Worm (Caenorhabditis elegans) whole organism, L4/young adult: ENCODE results near the gene C18D11.7.

Experiments used
- W03F9.2 ChIP-seq: fragments of 150-350 bp; optimal IDR thresholded peaks from 2 replicates; lab custom pipeline; 2014; ENCODE audit warnings: missing biosample characterization, missing genetic modification characterization
- dao-5 ChIP-seq: sonication (generic microtip); optimal IDR thresholded peaks from 2 replicates; lab custom pipeline; 2016; ENCODE audit warnings: missing genotype, missing genetic modification characterization, moderate library complexity, missing compliant biosample characterization
- him-1 ChIP-seq: sonication (generic microtip); optimal IDR thresholded peaks from 2 replicates; lab custom pipeline; 2016; ENCODE audit warnings: missing genotype, missing genetic modification reagents, missing genetic modification characterization, missing compliant biosample characterization

The C18D11.7 gene

ce11 chrIII:11806695-11807094, at the start of gene C18D11.7:
Gene C18D11.7, minus strand, starts transcription at chrIII:11806795.
- no peak for TF ChIP-seq W03F9.2 (tag; lab: Kevin White, UChicago)
- no peak for TF ChIP-seq dao-5 (tag; lab: Kevin White, UChicago)
- no peak for TF ChIP-seq him-1 (tag; lab: Kevin White, UChicago)

- TF ChIP-seq dao-5 (tag; lab: Kevin White, UChicago): no peak
- no peak for TF ChIP-seq him-1 (tag; lab: Kevin White, UChicago)
- no peak for TF ChIP-seq W03F9.2 (tag; lab: Kevin White, UChicago)
Observed at ce11 chrIII:11853533-11853932, 46.9 kb upstream of the C18D11.7 start.

DNA sequence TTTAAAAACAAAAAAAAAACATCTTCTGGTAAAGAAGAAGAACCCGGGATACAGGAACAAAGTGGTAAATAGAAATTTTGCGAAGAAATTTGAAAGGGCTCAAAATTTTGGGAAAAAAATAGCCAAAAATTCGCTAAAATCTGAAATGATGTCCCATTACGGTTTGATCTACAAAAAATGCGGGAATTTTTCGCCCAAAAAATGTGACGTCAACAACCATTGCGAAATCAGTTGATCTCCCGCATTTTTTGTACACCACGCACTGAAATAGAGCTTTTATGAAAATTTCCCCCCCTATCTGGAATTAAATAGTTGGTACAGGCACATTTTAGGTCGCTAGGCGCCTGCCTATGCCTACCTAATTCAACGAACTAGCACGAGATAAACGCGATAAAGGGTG, 43.0 kb upstream of the C18D11.7 start:
- TF ChIP-seq dao-5 (tag; lab: Kevin White, UChicago) (no peak), him-1 (tag; lab: Kevin White, UChicago) (no peak), W03F9.2 (tag; lab: Kevin White, UChicago) (no peak)

- TF ChIP-seq W03F9.2 (tag; lab: Kevin White, UChicago) (no peak), dao-5 (tag; lab: Kevin White, UChicago) (no peak), him-1 (tag; lab: Kevin White, UChicago) (no peak)
Observed at ce11 chrIII:11848317-11848716, 41.7 kb upstream of the C18D11.7 start.

- TF ChIP-seq dao-5 (tag; lab: Kevin White, UChicago) (no peak), W03F9.2 (tag; lab: Kevin White, UChicago) (peak; percentile 43)
Observed at ce11 chrIII:11847658-11848202, 41.1 kb upstream of the C18D11.7 start, which contains the start of gene mif-1. Gene mif-1, plus strand, starts transcription at chrIII:11848152.

DNA sequence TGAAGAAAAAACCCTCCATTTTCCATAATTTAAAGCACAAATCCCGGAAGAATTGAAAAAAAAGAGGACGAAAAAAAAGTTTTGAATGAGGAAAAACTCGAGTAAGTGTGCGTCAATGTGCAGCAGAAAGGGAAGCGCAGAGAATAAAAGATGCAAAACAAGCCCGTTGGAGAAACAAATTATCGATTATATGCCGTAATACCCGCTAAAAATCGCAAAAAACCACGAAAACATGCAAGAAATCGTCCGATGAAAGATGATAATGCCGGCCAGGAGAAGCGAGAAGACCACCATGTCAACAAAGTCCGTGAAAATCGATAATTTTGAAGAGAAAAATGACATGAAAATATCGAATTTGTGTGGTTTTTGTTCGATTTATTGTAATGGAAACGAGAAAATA, 40.4 kb upstream of the C18D11.7 start:
- TF ChIP-seq W03F9.2 (tag; lab: Kevin White, UChicago): no peak
- no peak for TF ChIP-seq him-1 (tag; lab: Kevin White, UChicago)
- TF ChIP-seq dao-5 (tag; lab: Kevin White, UChicago): no peak

DNA sequence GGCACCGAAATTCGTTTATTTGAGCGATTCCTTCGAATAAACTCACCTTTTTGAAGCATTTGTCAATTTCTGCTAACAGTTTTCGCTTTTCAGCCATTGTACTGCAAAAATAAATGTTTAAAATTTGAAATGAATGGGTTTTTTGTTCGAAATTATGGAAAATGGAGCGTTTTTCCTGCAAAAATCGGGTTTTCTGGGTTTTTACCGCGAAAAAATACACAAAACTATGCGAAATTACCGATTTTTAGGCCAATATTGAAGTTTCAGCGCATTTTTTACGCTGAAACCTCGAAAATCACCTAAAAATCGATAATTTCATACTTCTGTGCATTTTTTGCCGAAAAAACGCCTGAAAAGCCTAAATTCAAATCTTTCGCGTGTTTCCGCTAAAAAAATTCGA, 39.8 kb upstream of the C18D11.7 start, which contains the start of gene ntl-3:
TSS of gene ntl-3 (minus strand) at position 101 of the 400 bp plus-strand sequence.
- TF ChIP-seq dao-5 (tag; lab: Kevin White, UChicago): no peak
- no peak for TF ChIP-seq him-1 (tag; lab: Kevin White, UChicago)
- no peak for TF ChIP-seq W03F9.2 (tag; lab: Kevin White, UChicago)

DNA sequence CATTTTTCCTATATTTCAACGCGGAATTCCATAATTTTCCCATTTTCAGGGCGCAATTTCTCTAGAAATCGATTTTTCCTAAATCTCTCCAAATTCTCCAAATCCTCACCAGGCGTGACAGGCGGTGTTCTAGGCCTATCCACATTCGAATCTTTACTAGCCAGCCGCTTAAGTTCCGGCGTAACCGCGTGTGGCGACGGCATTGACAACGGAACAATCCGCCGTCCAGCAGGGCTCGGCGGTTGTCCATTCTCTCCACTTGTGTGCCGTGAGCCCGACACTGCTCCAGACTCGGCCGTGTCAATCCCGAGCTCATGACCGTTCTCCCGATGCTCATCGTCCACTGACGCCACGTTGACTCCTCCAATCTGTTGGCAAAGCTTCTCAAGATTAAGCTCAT, 36.4 kb upstream of the C18D11.7 start:
- TF ChIP-seq W03F9.2 (tag; lab: Kevin White, UChicago) (no peak), him-1 (tag; lab: Kevin White, UChicago) (no peak), dao-5 (tag; lab: Kevin White, UChicago) (no peak)

DNA sequence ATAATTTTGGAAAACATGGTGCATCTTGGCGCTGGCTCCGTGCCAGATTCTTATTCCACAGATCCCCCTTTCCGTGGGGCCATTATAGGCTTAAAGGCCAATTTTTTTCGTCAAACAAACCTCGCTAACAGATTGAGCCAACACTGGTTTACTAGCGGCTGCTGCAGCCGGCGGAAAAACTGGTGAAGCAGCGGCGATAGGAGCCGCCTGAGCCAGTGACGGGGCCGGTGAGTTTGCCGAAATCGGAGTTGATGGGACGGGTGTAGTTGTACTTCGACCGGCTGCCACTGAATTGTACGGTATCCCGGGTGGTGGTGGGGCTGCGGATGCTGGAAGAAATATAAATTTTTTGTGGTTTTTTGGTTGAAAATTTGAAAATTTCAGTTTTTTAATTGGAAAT, 35.1 kb upstream of the C18D11.7 start:
- no peak for TF ChIP-seq him-1 (tag; lab: Kevin White, UChicago)
- TF ChIP-seq W03F9.2 (tag; lab: Kevin White, UChicago): no peak
- TF ChIP-seq dao-5 (tag; lab: Kevin White, UChicago): no peak

- no peak for TF ChIP-seq W03F9.2 (tag; lab: Kevin White, UChicago)
- TF ChIP-seq him-1 (tag; lab: Kevin White, UChicago): no peak
- TF ChIP-seq dao-5 (tag; lab: Kevin White, UChicago): no peak
Observed at ce11 chrIII:11836734-11837133, 30.1 kb upstream of the C18D11.7 start.

DNA sequence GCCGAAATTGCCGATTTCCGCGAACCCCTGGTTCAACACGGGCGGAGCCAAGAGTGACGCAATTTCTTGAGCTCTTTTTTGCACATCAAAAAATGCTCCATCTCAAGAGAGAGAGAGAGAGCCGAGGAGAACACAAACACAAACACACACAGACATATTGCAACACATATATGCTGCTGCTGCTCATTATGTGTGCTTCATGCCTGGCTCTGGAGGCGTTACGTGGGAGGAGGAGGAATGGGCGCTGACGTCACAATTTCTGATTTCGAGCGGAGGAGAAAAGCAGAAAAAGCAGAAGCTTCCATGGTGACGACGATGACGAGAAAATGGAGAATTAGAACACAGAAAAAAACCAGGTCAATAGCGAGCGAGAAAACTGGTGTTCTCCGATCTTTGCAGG, 29.5 kb upstream of the C18D11.7 start:
- TF ChIP-seq him-1 (tag; lab: Kevin White, UChicago): no peak
- TF ChIP-seq W03F9.2 (tag; lab: Kevin White, UChicago): no peak
- no peak for TF ChIP-seq dao-5 (tag; lab: Kevin White, UChicago)

- no peak for TF ChIP-seq dao-5 (tag; lab: Kevin White, UChicago)
- peak; percentile 46 for TF ChIP-seq W03F9.2 (tag; lab: Kevin White, UChicago)
- no peak for TF ChIP-seq him-1 (tag; lab: Kevin White, UChicago)
Observed at ce11 chrIII:11834783-11835182, 28.2 kb upstream of the C18D11.7 start.

- no peak for TF ChIP-seq W03F9.2 (tag; lab: Kevin White, UChicago)
- no peak for TF ChIP-seq dao-5 (tag; lab: Kevin White, UChicago)
- no peak for TF ChIP-seq him-1 (tag; lab: Kevin White, UChicago)
Observed at ce11 chrIII:11834168-11834567, 27.6 kb upstream of the C18D11.7 start.

DNA sequence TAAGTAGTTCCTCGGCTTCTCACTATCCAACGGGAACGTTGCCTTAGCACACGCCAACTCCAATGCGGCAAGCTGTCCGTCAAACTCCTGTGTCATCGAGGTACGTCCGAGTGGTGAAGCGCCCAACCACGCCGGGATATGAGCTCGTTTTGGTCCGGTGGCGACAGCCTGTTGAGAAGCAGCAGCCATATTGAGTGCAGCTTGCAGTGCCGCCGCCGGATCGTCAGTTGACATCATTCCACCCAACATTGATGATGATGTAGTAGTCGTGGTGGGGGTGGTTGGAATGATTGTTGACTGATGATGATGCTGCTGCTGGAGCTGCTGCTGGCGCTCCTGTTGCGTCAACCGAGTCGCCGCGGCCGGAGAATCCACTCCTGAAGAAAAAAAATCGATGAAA, 26.9 kb upstream of the C18D11.7 start:
- TF ChIP-seq dao-5 (tag; lab: Kevin White, UChicago): no peak
- TF ChIP-seq W03F9.2 (tag; lab: Kevin White, UChicago): no peak
- TF ChIP-seq him-1 (tag; lab: Kevin White, UChicago): no peak
